Worm (Caenorhabditis elegans): ENCODE measurements around the gene arf-5.
A peak's percentile ranks its signal among the peaks of the same experiment; 100 is the strongest.

arf-5 gene

DNA sequence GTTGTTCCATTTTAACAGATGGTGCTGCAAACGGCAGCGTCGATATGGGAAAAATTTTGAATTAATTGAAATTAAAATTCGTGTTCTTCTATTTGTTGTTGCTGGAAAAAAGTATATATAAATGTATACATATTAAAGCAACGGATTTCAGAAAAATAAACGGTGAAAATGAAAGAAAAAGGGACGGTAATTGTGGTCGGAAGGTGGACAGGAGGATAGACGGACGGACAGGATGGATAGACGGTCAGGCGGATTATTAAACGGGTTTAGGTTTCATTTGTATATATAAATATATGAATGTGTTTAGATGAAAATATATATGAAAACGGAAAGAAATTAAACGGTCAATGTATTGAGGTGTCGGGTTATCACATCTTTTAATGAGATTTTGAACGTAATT is 47.1 kb downstream of the arf-5 start, which contains the start of gene nhr-31:
Gene nhr-31, minus strand, starts transcription at position 101 of the 400 bp plus-strand sequence.
- TF ChIP-seq elt-2 (tag; optimal IDR thresholded peaks at IDR 0.05) = no peak

DNA sequence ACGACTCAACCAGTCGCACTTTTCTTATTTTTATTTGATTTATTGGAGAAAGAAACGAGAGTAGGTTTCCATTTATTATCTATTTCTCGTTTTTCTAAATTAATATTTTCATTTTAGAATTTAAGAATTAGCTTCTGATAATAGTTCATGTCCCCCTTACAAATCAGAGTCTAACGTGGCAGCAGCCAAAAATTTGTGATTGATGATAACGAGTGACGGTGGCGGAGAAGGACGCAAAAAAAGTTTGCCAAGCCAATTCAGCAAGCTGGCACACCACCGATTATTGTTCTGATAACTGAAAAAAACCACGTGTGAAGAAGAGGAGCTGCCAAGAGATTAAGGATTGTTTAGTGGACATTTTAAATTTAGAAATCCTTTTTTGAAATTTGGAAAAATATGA is 47.8 kb downstream of the arf-5 start:
- TF ChIP-seq ama-1 (optimal IDR thresholded peaks at IDR 0.05) (no peak), unc-62 (GFP tag; optimal IDR thresholded peaks at IDR 0.05) (no peak), eor-1 (tag; optimal IDR thresholded peaks at IDR 0.05) (no peak), nhr-237 (tag; optimal IDR thresholded peaks at IDR 0.05) (no peak), ceh-16 (tag; optimal IDR thresholded peaks at IDR 0.05) (no peak), pqm-1 (tag; optimal IDR thresholded peaks at IDR 0.05) (peak; percentile 66), elt-2 (tag; optimal IDR thresholded peaks at IDR 0.05) (peak; percentile 95), ZK546.5 (tag; optimal IDR thresholded peaks at IDR 0.05) (no peak), nhr-28 (tag; optimal IDR thresholded peaks at IDR 0.05) (no peak)

DNA sequence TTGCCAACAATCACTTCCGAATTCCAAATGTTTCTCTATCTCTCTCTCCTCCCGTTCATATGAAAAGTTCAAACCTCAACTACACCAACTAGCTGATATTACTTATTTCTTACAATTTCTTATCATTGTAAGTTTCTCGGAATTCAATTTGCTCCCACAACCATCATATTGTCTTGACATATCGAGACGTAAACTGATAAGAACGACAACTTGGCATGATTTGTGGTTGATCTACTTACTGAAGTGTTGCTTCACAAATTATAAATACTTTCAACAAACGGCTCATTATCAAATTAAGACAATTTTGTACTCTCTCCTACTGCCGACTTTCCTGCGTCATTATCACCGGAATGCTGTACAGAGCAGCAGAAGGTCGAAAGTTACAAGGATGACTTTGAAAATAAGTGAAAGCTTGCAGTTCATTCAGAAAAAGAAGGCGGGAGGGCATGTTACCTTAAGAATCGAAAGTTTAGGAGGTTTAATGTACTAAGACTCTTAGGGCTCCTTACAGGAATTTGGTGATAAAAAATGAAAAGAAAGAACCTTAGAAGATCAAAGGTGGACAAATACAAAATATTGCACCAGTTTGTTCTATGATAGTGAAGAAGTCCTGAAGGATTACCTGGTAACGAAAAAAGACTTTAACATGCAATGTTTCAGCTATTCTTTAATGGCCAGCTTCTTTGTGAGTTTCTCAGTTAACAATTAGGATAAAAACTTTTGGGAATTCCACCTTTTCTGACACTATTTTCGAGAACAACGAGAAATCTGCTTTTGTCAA is 50.0 kb downstream of the arf-5 start:
- TF ChIP-seq jun-1 (tag; optimal IDR thresholded peaks at IDR 0.05) = peak; percentile 35
- TF ChIP-seq elt-2 (tag; optimal IDR thresholded peaks at IDR 0.05) = peak; percentile 98
- TF ChIP-seq zag-1 (tag; optimal IDR thresholded peaks at IDR 0.05) = no peak
- TF ChIP-seq nhr-25 (tag; optimal IDR thresholded peaks at IDR 0.05) = no peak
- no peak for TF ChIP-seq mml-1 (tag; optimal IDR thresholded peaks at IDR 0.05)
- no peak for TF ChIP-seq nhr-11 (tag; optimal IDR thresholded peaks at IDR 0.05)
- peak; percentile 43 for TF ChIP-seq pha-4 (tag; optimal IDR thresholded peaks at IDR 0.05)
- TF ChIP-seq pqm-1 (tag; optimal IDR thresholded peaks at IDR 0.05) = peak; percentile 100
